Worm (Caenorhabditis elegans): ENCODE results near the gene W02B12.16.

Gene W02B12.16

DNA sequence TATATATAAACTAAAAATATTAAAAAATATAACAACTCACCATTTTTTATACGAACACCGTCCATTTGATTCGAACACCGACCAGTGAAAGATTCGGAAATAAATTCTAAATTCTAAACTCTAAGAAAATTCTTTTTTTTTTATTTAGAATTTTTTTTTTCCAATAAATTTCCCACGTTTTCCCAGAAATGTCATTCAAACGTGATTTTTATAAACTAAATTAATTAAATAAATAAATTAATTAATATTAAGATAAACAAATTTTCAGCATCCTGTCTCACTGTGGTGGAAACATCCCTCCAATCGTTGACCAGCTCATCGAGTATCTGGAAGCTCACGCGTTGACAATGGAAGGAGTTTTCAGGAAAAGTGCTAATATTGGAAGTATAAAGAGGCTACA is 8.8 kb downstream of the W02B12.16 start, which contains the start of gene klp-17:
Gene klp-17 (minus strand): TSS at position 101 of the 400 bp plus-strand sequence.
- TF ChIP-seq fkh-10 (GFP tag; optimal IDR thresholded peaks at IDR 0.05) (no peak), nhr-25 (tag; optimal IDR thresholded peaks at IDR 0.05) (no peak), nhr-67 (tag; optimal IDR thresholded peaks at IDR 0.05) (no peak), elt-1 (tag; optimal IDR thresholded peaks at IDR 0.05) (no peak), ama-1 (optimal IDR thresholded peaks at IDR 0.05) (no peak), ztf-4 (tag; optimal IDR thresholded peaks at IDR 0.05) (no peak), daf-12 (tag; optimal IDR thresholded peaks at IDR 0.05) (no peak), fkh-2 (tag; optimal IDR thresholded peaks at IDR 0.05) (no peak), pqm-1 (tag; optimal IDR thresholded peaks at IDR 0.05) (no peak), ceh-28 (tag; optimal IDR thresholded peaks at IDR 0.05) (no peak), ZK546.5 (tag; optimal IDR thresholded peaks at IDR 0.05) (no peak), jun-1 (tag; optimal IDR thresholded peaks at IDR 0.05) (no peak)

DNA sequence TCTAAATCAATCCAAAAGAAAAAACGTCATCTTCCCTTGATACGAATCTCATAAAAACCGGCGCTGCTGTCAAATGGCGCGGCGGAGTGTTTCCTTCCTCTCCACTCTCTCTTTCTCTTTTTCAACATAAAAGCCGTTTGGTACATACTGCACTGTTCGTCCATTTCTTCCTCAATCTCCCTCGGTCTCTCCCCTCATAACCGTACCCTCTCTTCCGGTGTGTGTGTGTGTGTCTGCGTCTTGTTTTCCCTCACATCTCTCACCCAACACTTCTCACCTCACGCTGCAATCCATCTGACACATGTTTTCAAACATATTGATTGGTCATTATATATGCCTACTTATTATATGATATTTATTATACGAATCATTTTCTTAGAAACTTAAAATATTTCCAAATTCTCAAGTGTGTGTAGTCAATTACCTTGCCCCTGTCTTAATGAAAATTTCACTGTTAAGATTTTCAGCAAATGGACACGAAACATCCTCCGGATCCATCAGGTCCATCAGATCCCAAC is 11.8 kb downstream of the W02B12.16 start, which contains the start of the genes aars-1 and rga-1:
Gene aars-1 (minus strand): TSS at position 71 of the 518 bp plus-strand sequence.
Gene rga-1 (plus strand): TSS at position 468 of the 518 bp plus-strand sequence.
- TF ChIP-seq nhr-237 (tag; optimal IDR thresholded peaks at IDR 0.05) (no peak), R02D3.7 (tag; optimal IDR thresholded peaks at IDR 0.05) (peak; percentile 35), fos-1 (tag; optimal IDR thresholded peaks at IDR 0.05) (no peak), ztf-11 (tag; optimal IDR thresholded peaks at IDR 0.05) (no peak), nhr-11 (tag; optimal IDR thresholded peaks at IDR 0.05) (no peak), nhr-67 (tag; optimal IDR thresholded peaks at IDR 0.05) (no peak), ztf-4 (tag; optimal IDR thresholded peaks at IDR 0.05) (no peak), ceh-28 (tag; optimal IDR thresholded peaks at IDR 0.05) (peak; percentile 70), nhr-77 (tag; optimal IDR thresholded peaks at IDR 0.05) (no peak), pqm-1 (tag; optimal IDR thresholded peaks at IDR 0.05) (peak; percentile 82), unc-62 (GFP tag; optimal IDR thresholded peaks at IDR 0.05) (no peak), lsy-12 (tag; optimal IDR thresholded peaks at IDR 0.05) (no peak), ceh-16 (tag; optimal IDR thresholded peaks at IDR 0.05) (no peak), aly-2 (tag; optimal IDR thresholded peaks at IDR 0.05) (no peak), elt-1 (tag; optimal IDR thresholded peaks at IDR 0.05) (peak; percentile 34), nhr-25 (tag; optimal IDR thresholded peaks at IDR 0.05) (peak; percentile 83), lin-39 (tag; optimal IDR thresholded peaks at IDR 0.05) (no peak), eor-1 (tag; optimal IDR thresholded peaks at IDR 0.05) (no peak), nhr-76 (tag; optimal IDR thresholded peaks at IDR 0.05) (no peak), pha-4 (tag; optimal IDR thresholded peaks at IDR 0.05) (peak; percentile 70), elt-3 (tag; optimal IDR thresholded peaks at IDR 0.05) (no peak), snpc-4 (tag; optimal IDR thresholded peaks at IDR 0.05) (peak; percentile 29), nfya-1 (tag; optimal IDR thresholded peaks at IDR 0.05; ENCODE audit: insufficient read depth) (peak; percentile 61), daf-12 (tag; optimal IDR thresholded peaks at IDR 0.05) (no peak), skn-1 (tag; optimal IDR thresholded peaks at IDR 0.05) (no peak), mml-1 (tag; optimal IDR thresholded peaks at IDR 0.05) (no peak), nhr-12 (tag; optimal IDR thresholded peaks at IDR 0.05) (no peak), lin-15B (tag; optimal IDR thresholded peaks at IDR 0.05) (peak; percentile 28), ama-1 (optimal IDR thresholded peaks at IDR 0.05) (no peak), egl-5 (tag; optimal IDR thresholded peaks at IDR 0.05) (peak; percentile 55), nhr-43 (tag; optimal IDR thresholded peaks at IDR 0.05; ENCODE audit: poor library complexity, severe bottlenecking) (peak; percentile 73), mdl-1 (tag; optimal IDR thresholded peaks at IDR 0.05) (no peak), nhr-23 (tag; optimal IDR thresholded peaks at IDR 0.05) (peak; percentile 71), nhr-28 (tag; optimal IDR thresholded peaks at IDR 0.05) (no peak), hmg-11 (tag; optimal IDR thresholded peaks at IDR 0.05) (peak; percentile 60), zag-1 (tag; optimal IDR thresholded peaks at IDR 0.05) (no peak), egl-27 (tag; optimal IDR thresholded peaks at IDR 0.05) (no peak), ceh-9 (tag; optimal IDR thresholded peaks at IDR 0.05) (no peak), tbx-2 (tag; optimal IDR thresholded peaks at IDR 0.05) (no peak), elt-2 (tag; optimal IDR thresholded peaks at IDR 0.05) (peak; percentile 76), sea-2 (GFP tag; optimal IDR thresholded peaks at IDR 0.05) (no peak), fkh-10 (GFP tag; optimal IDR thresholded peaks at IDR 0.05) (no peak), jun-1 (tag; optimal IDR thresholded peaks at IDR 0.05) (peak; percentile 47), fkh-2 (tag; optimal IDR thresholded peaks at IDR 0.05) (peak; percentile 53), unc-39 (tag; optimal IDR thresholded peaks at IDR 0.05) (no peak), ceh-82 (tag; optimal IDR thresholded peaks at IDR 0.05) (no peak), ZK546.5 (tag; optimal IDR thresholded peaks at IDR 0.05) (no peak)
